Fruit fly (Drosophila melanogaster): ENCODE results near the gene Sox21b.

The Sox21b gene

dm6 chr3L:14174197-14174596 is 43.1 kb upstream of the Sox21b start (continued):
- TF ChIP-seq her (GFP tag; optimal IDR thresholded peaks at IDR 0.05) (no peak), Vsx1 (GFP tag; optimal IDR thresholded peaks at IDR 0.05) (peak; percentile 67), en (GFP tag; optimal IDR thresholded peaks at IDR 0.05) (no peak), mld (GFP tag; IDR thresholded peaks at IDR 0.05; ENCODE audit: partially characterized antibody) (no peak), sqz (GFP tag; optimal IDR thresholded peaks at IDR 0.05) (peak; percentile 26), Eip74EF (GFP tag; optimal IDR thresholded peaks at IDR 0.05) (peak in 1 of 2 experiments; percentile 54), CG8944 (GFP tag; optimal IDR thresholded peaks at IDR 0.05) (no peak), CG5180 (GFP tag; optimal IDR thresholded peaks at IDR 0.05) (peak; percentile 63), CG18476 (GFP tag; optimal IDR thresholded peaks at IDR 0.05) (peak; percentile 33), cato (GFP tag; optimal IDR thresholded peaks at IDR 0.05; ENCODE audit: borderline replicate concordance) (no peak), MESR4 (GFP tag; optimal IDR thresholded peaks at IDR 0.05) (no peak), Dbx (GFP tag; IDR thresholded peaks at IDR 0.05) (0 out of 3 replicates have a peak, but pooled peaks have one; percentile 20), maf-S (GFP tag; optimal IDR thresholded peaks at IDR 0.05) (no peak), jumu (GFP tag; optimal IDR thresholded peaks at IDR 0.05) (no peak), CG4820 (GFP tag; optimal IDR thresholded peaks at IDR 0.05) (no peak), Aef1 (GFP tag; IDR thresholded peaks at IDR 0.05) (no peak), hth (optimal IDR thresholded peaks at IDR 0.05) (no peak), Med (GFP tag) (peak; percentile 86), Atf-2 (GFP tag; optimal IDR thresholded peaks at IDR 0.05) (peak; percentile 23), ac (GFP tag; optimal IDR thresholded peaks at IDR 0.05) (peak; percentile 63), CG9876 (GFP tag; optimal IDR thresholded peaks at IDR 0.05) (no peak), CG7786 (GFP tag; optimal IDR thresholded peaks at IDR 0.05) (no peak), CG4424 (GFP tag; optimal IDR thresholded peaks at IDR 0.05) (no peak), sna (GFP tag; IDR thresholded peaks at IDR 0.05; ENCODE audit: partially characterized antibody) (no peak), cwo (GFP tag; optimal IDR thresholded peaks at IDR 0.05) (peak; percentile 3), Lim3 (GFP tag; IDR thresholded peaks at IDR 0.05) (no peak), CG9609 (GFP tag; optimal IDR thresholded peaks at IDR 0.05) (peak; percentile 45), bigmax (GFP tag; optimal IDR thresholded peaks at IDR 0.05) (peak; percentile 6), H15 (GFP tag; IDR thresholded peaks at IDR 0.05) (no peak), CG30403 (GFP tag; optimal IDR thresholded peaks at IDR 0.05) (no peak), CG17385 (GFP tag; optimal IDR thresholded peaks at IDR 0.05) (peak; percentile 87), CG13287 (GFP tag; IDR thresholded peaks at IDR 0.05; ENCODE audit: partially characterized antibody) (no peak), so (GFP tag; IDR thresholded peaks at IDR 0.05) (peak; percentile 45; the same call in 1 of the 3 replicates), CG42726 (GFP tag; IDR thresholded peaks at IDR 0.05; ENCODE audit: partially characterized antibody) (no peak), shn (GFP tag; optimal IDR thresholded peaks at IDR 0.05) (peak; percentile 0), Fer1 (GFP tag; optimal IDR thresholded peaks at IDR 0.05) (no peak), CG3847 (GFP tag; IDR thresholded peaks at IDR 0.05) (no peak), CG10147 (GFP tag; optimal IDR thresholded peaks at IDR 0.05) (peak; percentile 69), CG10274 (GFP tag; optimal IDR thresholded peaks at IDR 0.05) (peak; percentile 30), CHES-1-like (GFP tag; optimal IDR thresholded peaks at IDR 0.05) (no peak), CG10267 (tag; optimal IDR thresholded peaks at IDR 0.05) (peak; percentile 42), Sin3A (optimal IDR thresholded peaks at IDR 0.05) (no peak), CG7839 (tag; optimal IDR thresholded peaks at IDR 0.05) (peak; percentile 63), CG4328 (GFP tag; optimal IDR thresholded peaks at IDR 0.05) (peak; percentile 49), pan (optimal IDR thresholded peaks at IDR 0.05) (no peak), pan (GFP tag; optimal IDR thresholded peaks at IDR 0.05 in 1 of 2, IDR thresholded peaks at IDR 0.05 in 1 of 2) (peak in 1 of 2 experiments; percentile 5), CG6689 (GFP tag; IDR thresholded peaks at IDR 0.05) (0 out of 2 replicates have a peak, but pooled peaks have one; percentile 18), CG12071 (GFP tag; optimal IDR thresholded peaks at IDR 0.05) (peak; percentile 85), Xrp1 (GFP tag; IDR thresholded peaks at IDR 0.05) (peak; percentile 37; the same call in 1 of the 2 replicates), CG13775 (GFP tag; optimal IDR thresholded peaks at IDR 0.05) (peak; percentile 64), ranshi (GFP tag; IDR thresholded peaks at IDR 0.05) (peak; percentile 50; the same call in 1 of the 2 replicates)
